Worm (Caenorhabditis elegans) whole organism, L4/young adult: Measurements from ENCODE around the gene ZK1127.4.

Source experiments
- dao-5 ChIP-seq: sonication (generic microtip); optimal IDR thresholded peaks from 2 replicates; lab custom pipeline; 2016; ENCODE audit warnings: missing genotype, missing genetic modification characterization, moderate library complexity, missing compliant biosample characterization
- him-1 ChIP-seq: sonication (generic microtip); optimal IDR thresholded peaks from 2 replicates; lab custom pipeline; 2016; ENCODE audit warnings: missing genotype, missing genetic modification reagents, missing genetic modification characterization, missing compliant biosample characterization

- TF ChIP-seq him-1 (tag; lab: Kevin White, UChicago) (no peak), dao-5 (tag; lab: Kevin White, UChicago) (no peak)
Measured at ce11 chrII:7073537-7073913, 19.8 kb downstream of the ZK1127.4 start, which contains the start of gene kat-1.
